Fruit fly (Drosophila melanogaster) whole organism, embryonic: ENCODE results near the gene CG31633.

Source experiments
- CG10959 ChIP-seq: fragments of 200-800 bp; sonication (Bioruptor generic); IDR thresholded peaks from 2 replicates; pipeline ENCODE4 v1.3.6; 2022; ENCODE audit warnings: missing biosample characterization, missing genetic modification characterization
- CG10979 ChIP-seq: fragments of 200-800 bp; sonication (Bioruptor generic); optimal IDR thresholded peaks from 2 replicates; lab custom pipeline; 2018; ENCODE audit warnings: missing biosample characterization, mild to moderate bottlenecking, missing genetic modification characterization, moderate library complexity
- CG11504 ChIP-seq: fragments of 200-800 bp; sonication (Bioruptor generic); optimal IDR thresholded peaks from 3 replicates; lab custom pipeline; 2019; ENCODE audit warnings: missing biosample characterization, mild to moderate bottlenecking, missing genetic modification characterization, moderate library complexity
- CG12299 ChIP-seq: fragments of 200-800 bp; sonication (Bioruptor generic); optimal IDR thresholded peaks from 2 replicates; lab custom pipeline; 2018; ENCODE audit warnings: missing biosample characterization, mild to moderate bottlenecking, missing genetic modification characterization
- CG12391 ChIP-seq: fragments of 200-800 bp; sonication (Bioruptor generic); optimal IDR thresholded peaks from 3 replicates; lab custom pipeline; 2018; ENCODE audit warnings: missing biosample characterization, mild to moderate bottlenecking, missing genetic modification characterization, moderate library complexity
- CG1647 ChIP-seq: fragments of 200-800 bp; sonication (Bioruptor generic); optimal IDR thresholded peaks from 3 replicates; lab custom pipeline; 2016; ENCODE audit warnings: missing biosample characterization, missing genetic modification characterization
- CG17359 ChIP-seq: fragments of 200-800 bp; sonication (Bioruptor generic); optimal IDR thresholded peaks from 3 replicates; lab custom pipeline; 2018; ENCODE audit warnings: missing biosample characterization, mild to moderate bottlenecking, missing genetic modification characterization, moderate library complexity
- CG18262 ChIP-seq: fragments of 200-800 bp; optimal IDR thresholded peaks from 3 replicates; lab custom pipeline; 2019; ENCODE audit warnings: missing biosample characterization, mild to moderate bottlenecking, missing genetic modification characterization, moderate library complexity
- CG2199 ChIP-seq: fragments of 200-800 bp; sonication (Bioruptor generic); IDR thresholded peaks from 3 replicates; pipeline ENCODE4 v1.3.6; 2022; ENCODE audit warnings: missing biosample characterization, missing genetic modification characterization
- CG31441 ChIP-seq: fragments of 200-800 bp; sonication (Bioruptor generic); IDR thresholded peaks from 2 replicates; pipeline ENCODE4 v1.3.6; 2022; ENCODE audit warnings: missing biosample characterization, missing genetic modification characterization
- CG4282 ChIP-seq: fragments of 200-800 bp; sonication (Bioruptor generic); optimal IDR thresholded peaks from 2 replicates; lab custom pipeline; 2016; ENCODE audit warnings: missing biosample characterization, missing genetic modification characterization
- CG6175 ChIP-seq: fragments of 200-800 bp; sonication (Bioruptor generic); IDR thresholded peaks from 3 replicates; pipeline ENCODE4 v1.3.6; 2022; ENCODE audit warnings: missing biosample characterization, missing genetic modification characterization
- CG8281 ChIP-seq: fragments of 200-800 bp; sonication (Bioruptor generic); optimal IDR thresholded peaks from 2 replicates; lab custom pipeline; 2018; ENCODE audit warnings: missing biosample characterization, mild to moderate bottlenecking, missing genetic modification characterization, moderate library complexity
- CG8359 ChIP-seq: fragments of 200-800 bp; sonication (Bioruptor generic); optimal IDR thresholded peaks from 2 replicates; lab custom pipeline; 2017; ENCODE audit warnings: missing biosample characterization, mild to moderate bottlenecking, missing genetic modification characterization, borderline replicate concordance
- CG8388 ChIP-seq: fragments of 200-800 bp; sonication (Bioruptor generic); optimal IDR thresholded peaks from 2 replicates; lab custom pipeline; 2019; ENCODE audit warnings: missing biosample characterization, mild to moderate bottlenecking, missing genetic modification characterization, moderate library complexity
- Fer1 ChIP-seq: fragments of 200-800 bp; sonication (Bioruptor generic); optimal IDR thresholded peaks from 2 replicates; lab custom pipeline; 2017; ENCODE audit warnings: missing biosample characterization, mild to moderate bottlenecking, missing genetic modification characterization
- Gsc ChIP-seq: fragments of 200-800 bp; sonication (Bioruptor generic); IDR thresholded peaks from 2 replicates; pipeline ENCODE4 v1.3.6; 2022; ENCODE audit warnings: missing biosample characterization, missing genetic modification characterization
- HLHmδ ChIP-seq: fragments of 200-800 bp; sonication (Bioruptor generic); optimal IDR thresholded peaks from 2 replicates; lab custom pipeline; 2018; ENCODE audit warnings: missing biosample characterization, mild to moderate bottlenecking, missing genetic modification characterization, moderate library complexity
- Hr51 ChIP-seq, 2 experiments: fragments of 200-800 bp; sonication (Bioruptor generic); optimal IDR thresholded peaks; 2 replicates in 1 of 2; 3 replicates in 1 of 2; lab custom pipeline; 2016 to 2018; ENCODE audit warnings: missing biosample characterization in 2 of 2, missing genetic modification characterization in 2 of 2, mild to moderate bottlenecking in 1 of 2, moderate library complexity in 1 of 2
- Med ChIP-seq: fragments of 200-800 bp; sonication (Bioruptor generic); peaks from one replicate; lab custom pipeline; 2016; ENCODE audit warnings: missing biosample characterization, missing genetic modification characterization, mild to moderate bottlenecking, inconsistent platforms, moderate library complexity
- Ravus ChIP-seq: fragments of 200-800 bp; sonication (Bioruptor generic); IDR thresholded peaks from 2 replicates; pipeline ENCODE4 v1.3.6; 2022; ENCODE audit warnings: missing biosample characterization, missing genetic modification characterization
- Rx ChIP-seq: fragments of 200-800 bp; sonication (Bioruptor generic); IDR thresholded peaks from 2 replicates; pipeline ENCODE4 v1.3.6; 2022; ENCODE audit warnings: missing biosample characterization, missing genetic modification characterization
- Sox102F ChIP-seq: fragments of 200-800 bp; sonication (Bioruptor generic); optimal IDR thresholded peaks from 2 replicates; lab custom pipeline; 2018; ENCODE audit warnings: missing biosample characterization, mild to moderate bottlenecking, missing genetic modification characterization, moderate library complexity
- Usf ChIP-seq: fragments of 200-800 bp; sonication (Bioruptor generic); optimal IDR thresholded peaks from 2 replicates; lab custom pipeline; 2017; ENCODE audit warnings: missing genotype, missing biosample characterization, missing genetic modification characterization
- Vsx1 ChIP-seq: fragments of 200-800 bp; sonication (Bioruptor generic); optimal IDR thresholded peaks from 2 replicates; lab custom pipeline; 2017; ENCODE audit warnings: missing biosample characterization, mild to moderate bottlenecking, missing genetic modification characterization, missing genetic modification reagents
- ash1 ChIP-seq: fragments of 200-800 bp; sonication (Bioruptor generic); optimal IDR thresholded peaks from 2 replicates; lab custom pipeline; 2018; ENCODE audit warnings: missing biosample characterization, mild to moderate bottlenecking, missing genetic modification characterization
- bsh ChIP-seq, 2 experiments: fragments of 200-800 bp; sonication (Bioruptor generic); optimal IDR thresholded peaks; 2 replicates each; lab custom pipeline; 2017 to 2018; ENCODE audit warnings: mild to moderate bottlenecking in 2 of 2, missing biosample characterization in 2 of 2, missing genetic modification characterization in 2 of 2, moderate library complexity in 1 of 2
- cad ChIP-seq: fragments of >200 bp; optimal IDR thresholded peaks from 2 replicates; lab custom pipeline; 2017; ENCODE audit warnings: missing biosample characterization, missing genetic modification characterization
- danr ChIP-seq: fragments of 200-800 bp; sonication (Bioruptor generic); IDR thresholded peaks from 2 replicates; pipeline ENCODE4 v1.3.6; 2022; ENCODE audit warnings: missing biosample characterization, missing genetic modification characterization
- disco-r ChIP-seq: fragments of 200-800 bp; sonication (Bioruptor generic); optimal IDR thresholded peaks from 2 replicates; lab custom pipeline; 2016; ENCODE audit warnings: missing biosample characterization, missing genetic modification characterization
- eyg ChIP-seq: fragments of 200-800 bp; sonication (Bioruptor generic); optimal IDR thresholded peaks from 3 replicates; lab custom pipeline; 2016; ENCODE audit warnings: missing biosample characterization, missing genetic modification characterization
- gem ChIP-seq: fragments of 200-800 bp; sonication (Bioruptor generic); optimal IDR thresholded peaks from 2 replicates; lab custom pipeline; 2019; ENCODE audit warnings: missing biosample characterization, mild to moderate bottlenecking, missing genetic modification characterization, moderate library complexity
- ham ChIP-seq: fragments of 200-800 bp; sonication (Bioruptor generic); IDR thresholded peaks from 2 replicates; pipeline ENCODE4 v1.3.6; 2022; ENCODE audit warnings: missing biosample characterization, missing genetic modification characterization
- insv ChIP-seq, 2 experiments: fragments of 200-800 bp; sonication (Bioruptor generic); optimal IDR thresholded peaks; 3 replicates each; lab custom pipeline; 2016 to 2018; ENCODE audit warnings: missing biosample characterization in 2 of 2, missing genetic modification characterization in 2 of 2
- jumu ChIP-seq: fragments of 200-800 bp; sonication (Bioruptor generic); optimal IDR thresholded peaks from 3 replicates; lab custom pipeline; 2016; ENCODE audit warnings: missing biosample characterization, missing genetic modification characterization
- kah ChIP-seq: fragments of 200-800 bp; sonication (Bioruptor generic); optimal IDR thresholded peaks from 2 replicates; lab custom pipeline; 2018; ENCODE audit warnings: missing biosample characterization, mild to moderate bottlenecking, missing genetic modification characterization
- lola ChIP-seq, 3 experiments: fragments of >200 bp in 2 of 3; fragments of 200-800 bp in 1 of 3; sonication (Bioruptor generic) in 1 of 3; optimal IDR thresholded peaks; 2 replicates each; lab custom pipeline; 2017 to 2019; ENCODE audit warnings: missing biosample characterization in 3 of 3, missing genetic modification characterization in 3 of 3, mild to moderate bottlenecking in 1 of 3, moderate library complexity in 1 of 3
- oc ChIP-seq: fragments of 200-800 bp; sonication (Bioruptor generic); optimal IDR thresholded peaks from 2 replicates; lab custom pipeline; 2018; ENCODE audit warnings: missing biosample characterization, mild to moderate bottlenecking, missing genetic modification characterization, moderate library complexity
- odd ChIP-seq: fragments of 200-800 bp; sonication (Bioruptor generic); optimal IDR thresholded peaks from 2 replicates; lab custom pipeline; 2017; ENCODE audit warnings: missing biosample characterization, mild to moderate bottlenecking, missing genetic modification characterization
- pho ChIP-seq: fragments of 200-800 bp; sonication (Bioruptor generic); optimal IDR thresholded peaks from 2 replicates; lab custom pipeline; 2016; ENCODE audit warnings: missing biosample characterization, missing genetic modification characterization
- phol ChIP-seq: fragments of 200-800 bp; sonication (Bioruptor generic); optimal IDR thresholded peaks from 3 replicates; lab custom pipeline; 2018; ENCODE audit warnings: missing biosample characterization, mild to moderate bottlenecking, missing genetic modification characterization, moderate library complexity
- pros ChIP-seq: fragments of 200-800 bp; sonication (Bioruptor generic); optimal IDR thresholded peaks from 3 replicates; lab custom pipeline; 2019; ENCODE audit warnings: missing biosample characterization, mild to moderate bottlenecking, missing genetic modification characterization, moderate library complexity
- sd ChIP-seq: fragments of 200-800 bp; sonication (Bioruptor generic); optimal IDR thresholded peaks from 3 replicates; lab custom pipeline; 2018; ENCODE audit warnings: missing biosample characterization, mild to moderate bottlenecking, missing genetic modification characterization, moderate library complexity
- sim ChIP-seq: fragments of 200-800 bp; sonication (Bioruptor generic); IDR thresholded peaks from 2 replicates; pipeline ENCODE4 v1.3.6; 2022; ENCODE audit warnings: missing biosample characterization, missing genetic modification characterization
- slp2 ChIP-seq: fragments of 200-800 bp; sonication (Bioruptor generic); optimal IDR thresholded peaks from 2 replicates; lab custom pipeline; 2016; ENCODE audit warnings: missing biosample characterization, missing genetic modification characterization
- tup ChIP-seq: fragments of 200-800 bp; sonication (Bioruptor generic); optimal IDR thresholded peaks from 2 replicates; lab custom pipeline; 2016; ENCODE audit warnings: missing biosample characterization, mild to moderate bottlenecking, missing genetic modification characterization, moderate library complexity
- zf30C ChIP-seq: fragments of 200-800 bp; sonication (Bioruptor generic); optimal IDR thresholded peaks from 3 replicates; lab custom pipeline; 2018; ENCODE audit warnings: missing biosample characterization, mild to moderate bottlenecking, missing genetic modification characterization
- zfh1 ChIP-seq: fragments of 200-800 bp; sonication (Bioruptor generic); IDR thresholded peaks from 3 replicates; pipeline ENCODE4 v1.3.6; 2022; ENCODE audit warnings: missing biosample characterization, missing genetic modification characterization

The CG31633 gene

dm6 chr2L:6701409-6702199, 45.5 kb upstream of the CG31633 start (continued):
- 0 out of 2 replicates have a peak, but pooled peaks have one; percentile 14 for TF ChIP-seq CG31441 (GFP tag; lab: Robert Waterston, UW)
- TF ChIP-seq tup = no peak
- no peak for TF ChIP-seq lola (GFP tag; optimal IDR thresholded peaks at IDR 0.05; lab: Kevin White, UChicago)
- TF ChIP-seq CG2199 = 0 out of 3 replicates have a peak, but pooled peaks have one; percentile 28
- no peak for TF ChIP-seq Gsc (GFP tag; lab: Robert Waterston, UW)
- TF ChIP-seq CG10979 (tag; lab: Kevin White, UChicago) = peak; percentile 30
- no peak for TF ChIP-seq CG8281 (tag; lab: Kevin White, UChicago)
- TF ChIP-seq pho (GFP tag; lab: Kevin White, UChicago) = no peak
- TF ChIP-seq slp2 (GFP tag; lab: Kevin White, UChicago) = no peak
- TF ChIP-seq jumu (GFP tag; lab: Kevin White, UChicago) = no peak
- no peak for TF ChIP-seq Vsx1 (GFP tag; lab: Kevin White, UChicago)
- TF ChIP-seq CG6175 (GFP tag; lab: Robert Waterston, UW) = no peak
- TF ChIP-seq phol (tag; lab: Kevin White, UChicago) = peak; percentile 33
- TF ChIP-seq odd (GFP tag; lab: Kevin White, UChicago) = no peak
- TF ChIP-seq Ravus (GFP tag; lab: Robert Waterston, UW) = no peak
- peak; percentile 93 for TF ChIP-seq kah (GFP tag; lab: Kevin White, UChicago)
- no peak for TF ChIP-seq disco-r (GFP tag; lab: Kevin White, UChicago)
- no peak for TF ChIP-seq CG10959 (GFP tag; lab: Robert Waterston, UW)
- peak; percentile 0 for TF ChIP-seq zf30C (GFP tag; lab: Kevin White, UChicago)
- peak; percentile 32 for TF ChIP-seq Sox102F (GFP tag; lab: Kevin White, UChicago)
- peak; percentile 1 for TF ChIP-seq oc (tag; lab: Kevin White, UChicago)
- TF ChIP-seq gem (tag; lab: Kevin White, UChicago) = peak; percentile 37
- TF ChIP-seq CG11504 (tag; lab: Kevin White, UChicago) = peak; percentile 25
- TF ChIP-seq CG4282 (GFP tag; lab: Kevin White, UChicago) = no peak
- TF ChIP-seq insv (GFP tag; optimal IDR thresholded peaks at IDR 0.05; lab: Kevin White, UChicago) = no peak
- no peak for TF ChIP-seq ham (GFP tag; lab: Robert Waterston, UW)
- no peak for TF ChIP-seq cad (GFP tag; lab: Kevin White, UChicago)
- TF ChIP-seq Hr51 (GFP tag; optimal IDR thresholded peaks at IDR 0.05; lab: Kevin White, UChicago) = peak in 1 of 2 experiments; percentile 4
- TF ChIP-seq ash1 = no peak
- TF ChIP-seq sim = no peak
- TF ChIP-seq zfh1 (GFP tag; lab: Robert Waterston, UW) = 0 out of 3 replicates have a peak, but pooled peaks have one; percentile 14
- peak; percentile 5 for TF ChIP-seq CG8388 (GFP tag; lab: Kevin White, UChicago)
- TF ChIP-seq CG12299 (tag; lab: Kevin White, UChicago) = no peak
- no peak for TF ChIP-seq eyg (GFP tag; lab: Kevin White, UChicago)
- TF ChIP-seq CG12391 (tag; lab: Kevin White, UChicago) = peak; percentile 15
- no peak for TF ChIP-seq Fer1
- peak; percentile 26 for TF ChIP-seq Med
- peak; percentile 13 for TF ChIP-seq CG18262 (tag; lab: Kevin White, UChicago)
- no peak for TF ChIP-seq bsh (GFP tag; optimal IDR thresholded peaks at IDR 0.05; lab: Kevin White, UChicago)
- peak; percentile 15 for TF ChIP-seq pros
- TF ChIP-seq CG8359 (GFP tag; lab: Kevin White, UChicago) = peak; percentile 27
- TF ChIP-seq HLHmδ (GFP tag; lab: Kevin White, UChicago) = peak; percentile 48
- TF ChIP-seq Usf = no peak
- TF ChIP-seq Rx (GFP tag; lab: Robert Waterston, UW) = 0 out of 2 replicates have a peak, but pooled peaks have one; percentile 14
- no peak for TF ChIP-seq CG1647 (GFP tag; lab: Kevin White, UChicago)
- peak; percentile 31 for TF ChIP-seq CG17359
- no peak for TF ChIP-seq danr (GFP tag; lab: Robert Waterston, UW)
- peak; percentile 54 for TF ChIP-seq sd
